Worm (Caenorhabditis elegans): ENCODE data around the gene Y47D7A.15.

- no peak for TF ChIP-seq nhr-67 (tag; optimal IDR thresholded peaks at IDR 0.05)
- TF ChIP-seq eor-1 (tag; optimal IDR thresholded peaks at IDR 0.05): no peak
- TF ChIP-seq nhr-28 (tag; optimal IDR thresholded peaks at IDR 0.05): no peak
- no peak for TF ChIP-seq snpc-4 (tag; optimal IDR thresholded peaks at IDR 0.05)
- TF ChIP-seq tbx-2 (tag; optimal IDR thresholded peaks at IDR 0.05): no peak
These were observed 25.5 kb downstream of the Y47D7A.15 start, which contains the start of gene nhr-118 for ce11 chrV:4407519-4407918.

Measured in whole organism, L3 larva.